Fruit fly (Drosophila melanogaster): ENCODE data around the gene Sur-8.

The Sur-8 gene

dm6 chr3R:17422102-17422501 is 19.8 kb upstream of the Sur-8 start, which contains the start of gene CG14332:
Gene CG14332 (minus strand): TSS chr3R:17422202.
- no peak for TF ChIP-seq Gug (GFP tag; IDR thresholded peaks at IDR 0.05)
- no peak for TF ChIP-seq Ets21C (GFP tag; optimal IDR thresholded peaks at IDR 0.05)
- TF ChIP-seq Hr39 (GFP tag; optimal IDR thresholded peaks at IDR 0.05), result no peak
- no peak for TF ChIP-seq CG8119 (GFP tag; IDR thresholded peaks at IDR 0.05)
- TF ChIP-seq Blimp-1 (GFP tag; optimal IDR thresholded peaks at IDR 0.05), result no peak
- no peak for TF ChIP-seq Sox102F (GFP tag; optimal IDR thresholded peaks at IDR 0.05)
- TF ChIP-seq fd85E (GFP tag; optimal IDR thresholded peaks at IDR 0.05), result no peak
- no peak for TF ChIP-seq dsx (GFP tag; optimal IDR thresholded peaks at IDR 0.05; ENCODE audit: poor library complexity, severe bottlenecking)
- TF ChIP-seq Hr38 (GFP tag; optimal IDR thresholded peaks at IDR 0.05), result no peak
- TF ChIP-seq CG11902 (GFP tag; optimal IDR thresholded peaks at IDR 0.05), result no peak

dm6 chr3R:17420338-17420737 is 18.0 kb upstream of the Sur-8 start, which contains the start of gene CG42835:
Gene CG42835 (plus strand): TSS chr3R:17420638.
- no peak for TF ChIP-seq vri (GFP tag; optimal IDR thresholded peaks at IDR 0.05)
- no peak for TF ChIP-seq Gug (GFP tag; IDR thresholded peaks at IDR 0.05)
- TF ChIP-seq OdsH (GFP tag; optimal IDR thresholded peaks at IDR 0.05), result no peak
- no peak for TF ChIP-seq fkh (GFP tag; optimal IDR thresholded peaks at IDR 0.05)
- TF ChIP-seq CG3032 (tag; optimal IDR thresholded peaks at IDR 0.05), result no peak
- TF ChIP-seq spab (GFP tag; optimal IDR thresholded peaks at IDR 0.05), result no peak

- TF ChIP-seq Gug (GFP tag; IDR thresholded peaks at IDR 0.05) (no peak), vri (GFP tag; optimal IDR thresholded peaks at IDR 0.05) (no peak), Sox15 (GFP tag; optimal IDR thresholded peaks at IDR 0.05) (no peak), Blimp-1 (GFP tag; optimal IDR thresholded peaks at IDR 0.05) (no peak), CG15336 (GFP tag; IDR thresholded peaks at IDR 0.05) (no peak), CG1621 (tag; optimal IDR thresholded peaks at IDR 0.05) (no peak), Ets21C (GFP tag; optimal IDR thresholded peaks at IDR 0.05) (no peak), CG8319 (GFP tag; optimal IDR thresholded peaks at IDR 0.05) (no peak), topi (GFP tag; optimal IDR thresholded peaks at IDR 0.05) (no peak), fkh (GFP tag; optimal IDR thresholded peaks at IDR 0.05) (no peak)
These were observed 16.1 kb upstream of the Sur-8 start, which contains the start of gene CG42834 for dm6 chr3R:17418459-17418858. Gene CG42834 (plus strand): TSS chr3R:17418759.

dm6 chr3R:17417167-17417566 is 14.9 kb upstream of the Sur-8 start, which contains the start of gene CG33333:
Gene CG33333 (plus strand): TSS chr3R:17417467.
- no peak for TF ChIP-seq CG11902 (GFP tag; optimal IDR thresholded peaks at IDR 0.05)
- TF ChIP-seq CG7368 (GFP tag; optimal IDR thresholded peaks at IDR 0.05), result no peak
- TF ChIP-seq CG8319 (GFP tag; optimal IDR thresholded peaks at IDR 0.05), result no peak
- no peak for TF ChIP-seq Hr4 (GFP tag; optimal IDR thresholded peaks at IDR 0.05)

- TF ChIP-seq svp (GFP tag), result peak; percentile 18
- no peak for TF ChIP-seq CG4318 (GFP tag; optimal IDR thresholded peaks at IDR 0.05)
These were observed 13.1 kb upstream of the Sur-8 start, which contains the start of gene CG5866 for dm6 chr3R:17415439-17415838. Gene CG5866 (plus strand): TSS chr3R:17415739.

dm6 chr3R:17413601-17414000 is 11.3 kb upstream of the Sur-8 start, which contains the start of gene CG42822:
Gene CG42822 (plus strand): TSS chr3R:17413901.
- TF ChIP-seq svp (GFP tag), result peak; percentile 6
- no peak for TF ChIP-seq CG8632 (GFP tag; optimal IDR thresholded peaks at IDR 0.05)

dm6 chr3R:17412458-17413127 is 10.3 kb upstream of the Sur-8 start, which contains the start of gene CG42821:
Gene CG42821 (plus strand): TSS chr3R:17413077.
- TF ChIP-seq achi (GFP tag; optimal IDR thresholded peaks at IDR 0.05) (no peak), svp (GFP tag) (no peak), acj6 (GFP tag; optimal IDR thresholded peaks at IDR 0.05) (no peak), CG10669 (GFP tag; optimal IDR thresholded peaks at IDR 0.05) (no peak), Sox14 (GFP tag; optimal IDR thresholded peaks at IDR 0.05) (no peak), vri (GFP tag; optimal IDR thresholded peaks at IDR 0.05) (no peak), Smox (GFP tag; optimal IDR thresholded peaks at IDR 0.05) (no peak), pdm3 (GFP tag; optimal IDR thresholded peaks at IDR 0.05) (no peak)

Data from whole organism, prepupa.